Fruit fly (Drosophila melanogaster) whole organism, prepupa: ENCODE measurements around the gene Tpi.

Source experiments
- CG10631 ChIP-seq: fragments of 200-800 bp; sonication (Bioruptor generic); optimal IDR thresholded peaks from 2 replicates; lab custom pipeline; 2016; ENCODE audit warnings: missing biosample characterization, missing genetic modification characterization
- CG8632 ChIP-seq: fragments of 200-800 bp; sonication (Bioruptor generic); optimal IDR thresholded peaks from 3 replicates; lab custom pipeline; 2016; ENCODE audit warnings: missing biosample characterization, missing genetic modification characterization
- achi ChIP-seq: fragments of 200-800 bp; sonication (Bioruptor generic); optimal IDR thresholded peaks from 3 replicates; lab custom pipeline; 2016; ENCODE audit warnings: missing biosample characterization, missing genetic modification characterization

dm6 chr3R:30174160-30175002, 40.0 kb upstream of the Tpi start, which contains the start of gene Mlc2:
- TF ChIP-seq CG8632 (GFP tag; lab: Kevin White, UChicago) (no peak), CG10631 (GFP tag; lab: Kevin White, UChicago) (no peak), achi (GFP tag; lab: Kevin White, UChicago) (no peak)
